Worm (Caenorhabditis elegans) whole organism, young adult: Measurements from ENCODE around the gene math-31.

Experiments
- F23B12.7 ChIP-seq: sonication (generic microtip); optimal IDR thresholded peaks from 2 replicates; lab custom pipeline; 2017; ENCODE audit warnings: missing genetic modification characterization, mild to moderate bottlenecking, missing compliant biosample characterization, antibody characterized with exemption, moderate library complexity; ENCODE audit not compliant: insufficient read depth
- F49E8.2 ChIP-seq: sonication (generic microtip); optimal IDR thresholded peaks from 3 replicates; lab custom pipeline; 2017; ENCODE audit warnings: missing genetic modification characterization, mild to moderate bottlenecking, missing compliant biosample characterization, antibody characterized with exemption, moderate library complexity; ENCODE audit not compliant: insufficient read depth
- K12H6.12 ChIP-seq: fragments of 200-800 bp; sonication (Bioruptor generic); optimal IDR thresholded peaks from 2 replicates; lab custom pipeline; 2018; ENCODE audit warnings: mild to moderate bottlenecking, missing genetic modification characterization, missing compliant biosample characterization
- madf-10 ChIP-seq: sonication (generic microtip); optimal IDR thresholded peaks from 2 replicates; lab custom pipeline; 2016; ENCODE audit warnings: mild to moderate bottlenecking, missing genetic modification characterization, missing compliant biosample characterization
- pha-4 ChIP-seq: fragments of 150-350 bp; sonication (generic microtip); optimal IDR thresholded peaks from 2 replicates; lab custom pipeline; 2014; ENCODE audit warnings: missing biosample characterization, missing genetic modification reagents, missing genetic modification characterization
- rcor-1 ChIP-seq: fragments of 200-800 bp; sonication (Bioruptor generic); IDR thresholded peaks from 2 replicates; pipeline ENCODE4 v1.3.6; 2022; ENCODE audit warnings: missing genetic modification reagents, missing genetic modification characterization, missing compliant biosample characterization
- unc-62 ChIP-seq: fragments of 150-350 bp; optimal IDR thresholded peaks from 2 replicates; lab custom pipeline; 2014; ENCODE audit warnings: missing biosample characterization, missing genetic modification reagents, missing genetic modification characterization
- ztf-3 ChIP-seq: fragments of 200-800 bp; sonication (Bioruptor generic); optimal IDR thresholded peaks from 2 replicates; lab custom pipeline; 2018; ENCODE audit warnings: mild to moderate bottlenecking, missing genetic modification characterization, missing compliant biosample characterization

ce11 chrII:1921018-1921417 is 8.4 kb upstream of the math-31 start, which contains the start of gene bath-7:
- TF ChIP-seq K12H6.12 (tag; lab: Kevin White, UChicago) (no peak), unc-62 (GFP tag; lab: Kevin White, UChicago) (no peak), F23B12.7 (no peak), madf-10 (tag; lab: Kevin White, UChicago) (no peak), F49E8.2 (tag; lab: Kevin White, UChicago) (no peak), ztf-3 (GFP tag; lab: Kevin White, UChicago) (no peak), pha-4 (tag; lab: Kevin White, UChicago) (no peak), rcor-1 (GFP tag; lab: Robert Waterston, UW) (no peak)
